Worm (Caenorhabditis elegans): Measurements from ENCODE around the gene C27H5.2.

DNA sequence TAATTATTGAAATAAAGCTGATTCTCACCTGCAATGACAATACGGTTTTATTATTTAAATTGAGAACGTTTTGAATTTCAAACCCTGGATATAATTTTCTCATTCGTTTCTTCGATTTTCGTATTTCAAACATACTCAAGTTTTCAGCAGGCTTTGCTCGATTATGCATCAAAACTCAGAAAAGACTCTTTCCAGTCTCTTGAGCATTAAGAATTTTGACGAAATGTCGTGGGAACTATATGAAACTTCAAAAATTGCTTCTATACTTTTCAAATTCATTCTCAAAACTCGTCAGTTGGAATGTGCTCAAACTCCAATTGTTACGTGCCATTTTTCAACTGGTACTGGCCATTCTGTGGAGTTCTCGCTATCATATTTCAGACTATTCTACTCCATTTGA is 50.0 kb downstream of the C27H5.2 start, which contains the start of gene srd-59:
- no peak for TF ChIP-seq ZK185.1 (tag; optimal IDR thresholded peaks at IDR 0.05; ENCODE audit: poor library complexity, severe bottlenecking)
- TF ChIP-seq C06A6.2 (GFP tag; conservative IDR thresholded peaks at IDR 0.05): no peak
- no peak for TF ChIP-seq ama-1 (optimal IDR thresholded peaks at IDR 0.05)
- no peak for TF ChIP-seq ama-1 (GFP tag; optimal IDR thresholded peaks at IDR 0.05)
- no peak for TF ChIP-seq rec-8 (tag; optimal IDR thresholded peaks at IDR 0.05)
- TF ChIP-seq lin-26 (GFP tag; IDR thresholded peaks at IDR 0.05): no peak
- TF ChIP-seq mel-28 (tag; optimal IDR thresholded peaks at IDR 0.05; ENCODE audit: borderline replicate concordance): no peak
- no peak for TF ChIP-seq T07F8.4 (tag; optimal IDR thresholded peaks at IDR 0.05)
- no peak for TF ChIP-seq snpc-1.3 (tag; optimal IDR thresholded peaks at IDR 0.05; ENCODE audit: insufficient read depth)
- TF ChIP-seq lag-1 (GFP tag; IDR thresholded peaks at IDR 0.05): no peak
- TF ChIP-seq ceh-27 (GFP tag; optimal IDR thresholded peaks at IDR 0.05): no peak
- no peak for TF ChIP-seq unc-62 (GFP tag; optimal IDR thresholded peaks at IDR 0.05)
- TF ChIP-seq tbp1 (GFP tag; optimal IDR thresholded peaks at IDR 0.05): no peak
- no peak for TF ChIP-seq sptf-2 (GFP tag; optimal IDR thresholded peaks at IDR 0.05)
- no peak for TF ChIP-seq hlh-26 (GFP tag; conservative IDR thresholded peaks at IDR 0.05)

Data from whole organism, young adult.